Fruit fly (Drosophila melanogaster): ENCODE results near the gene CG43220.
A peak's percentile ranks its signal among the peaks of the same experiment; 100 is the strongest.

The CG43220 gene

dm6 chr2L:17472582-17473524 lies 13.5 kb upstream of the CG43220 start, which contains the start of gene BicD:
Gene BicD (minus strand): TSS chr2L:17473215.
- TF ChIP-seq CTCF (optimal IDR thresholded peaks at IDR 0.05) (no peak), CG8478 (optimal IDR thresholded peaks at IDR 0.05) (no peak)

dm6 chr2L:17477710-17478109 lies 8.7 kb upstream of the CG43220 start, which contains the start of gene cass:
Gene cass (minus strand): TSS chr2L:17477888.
- TF ChIP-seq CG8478 (optimal IDR thresholded peaks at IDR 0.05) (no peak), CTCF (optimal IDR thresholded peaks at IDR 0.05) (peak in 1 of 2 experiments; percentile 28)

DNA sequence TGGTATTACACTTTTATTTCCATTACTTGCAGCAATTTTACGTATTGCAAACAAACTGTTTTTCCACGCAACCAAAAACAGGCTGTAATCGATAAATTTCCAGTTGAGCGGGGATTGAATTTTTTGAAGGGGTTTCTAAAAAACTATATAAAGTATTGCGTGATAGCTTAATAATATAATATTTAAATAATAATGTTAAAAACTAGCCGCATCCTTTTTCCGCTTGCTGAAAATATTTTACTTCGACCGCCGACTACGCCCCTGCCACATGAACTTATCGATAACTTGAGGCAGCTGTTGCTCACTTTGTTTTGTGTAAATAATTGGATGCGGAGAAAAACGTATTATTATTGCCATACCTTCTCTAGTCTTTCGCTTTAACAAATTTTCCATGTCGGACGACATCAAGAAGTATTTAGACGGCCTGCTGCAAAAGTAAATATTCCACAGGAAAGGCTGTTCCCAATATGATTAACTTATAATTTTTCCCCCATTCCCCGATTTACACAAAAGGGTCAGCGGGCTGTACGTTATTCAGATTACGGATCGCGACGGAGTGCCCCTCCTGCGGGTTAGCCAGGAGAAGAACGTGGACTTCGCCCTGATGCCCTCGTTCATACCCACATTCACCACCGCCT lies 5.3 kb upstream of the CG43220 start, which contains the start of the genes fws and Lamtor3:
Gene fws, minus strand, starts transcription at position 87 of the 638 bp plus-strand sequence.
Gene Lamtor3, plus strand, starts transcription at position 289 of the 638 bp plus-strand sequence.
- TF ChIP-seq CG8478 (optimal IDR thresholded peaks at IDR 0.05) (no peak), CTCF (optimal IDR thresholded peaks at IDR 0.05) (no peak)

DNA sequence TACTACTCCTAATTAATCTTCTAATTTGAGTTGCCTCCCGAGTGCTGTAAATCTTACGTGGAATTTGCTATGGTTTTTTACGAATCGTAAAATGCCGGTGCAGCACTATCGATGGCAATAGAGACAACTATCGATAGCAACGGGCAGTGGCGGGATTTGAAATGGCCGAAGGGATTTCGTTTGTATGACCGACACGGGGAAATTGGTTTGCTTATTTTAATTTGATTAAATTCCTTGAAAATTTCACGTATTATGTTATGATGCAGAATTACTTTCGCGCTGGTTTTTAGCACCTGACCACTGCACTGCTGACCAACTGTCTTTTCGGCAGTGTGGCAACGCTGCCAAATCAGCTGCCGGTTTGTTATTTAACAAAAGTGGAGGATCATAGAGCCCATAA lies 2.2 kb upstream of the CG43220 start, which contains the start of the genes GCS2beta and CG5131:
Gene GCS2beta, minus strand, starts transcription at position 134 of the 400 bp plus-strand sequence.
Gene CG5131, plus strand, starts transcription at position 328 of the 400 bp plus-strand sequence.
- TF ChIP-seq CG8478 (optimal IDR thresholded peaks at IDR 0.05) (no peak), CTCF (optimal IDR thresholded peaks at IDR 0.05) (peak in 1 of 2 experiments; percentile 18)

DNA sequence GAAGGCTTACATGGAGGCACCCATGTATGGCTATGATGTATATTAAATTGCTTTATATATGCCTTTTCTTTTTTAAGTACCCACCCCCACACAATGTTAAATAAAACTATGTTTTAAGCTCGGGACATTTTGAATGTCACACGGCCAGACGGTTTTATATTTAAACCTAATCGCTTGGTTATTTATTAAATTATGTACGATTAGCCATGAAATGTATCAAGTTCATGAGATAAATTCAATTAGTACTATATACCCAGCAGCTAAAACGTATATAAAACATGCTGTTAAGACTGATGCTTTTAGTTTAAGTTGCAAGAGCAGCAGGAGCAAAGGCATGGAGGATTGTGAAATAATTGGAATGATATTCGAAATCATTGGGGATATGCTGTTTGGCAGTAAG lies 907 bp upstream of the CG43220 start, which contains the start of the genes CG43221 and CG43645:
Gene CG43221, plus strand, starts transcription at position 301 of the 400 bp plus-strand sequence.
Gene CG43645, plus strand, starts transcription at position 301 of the 400 bp plus-strand sequence.
- TF ChIP-seq CTCF (optimal IDR thresholded peaks at IDR 0.05): no peak
- no peak for TF ChIP-seq CG8478 (optimal IDR thresholded peaks at IDR 0.05)

DNA sequence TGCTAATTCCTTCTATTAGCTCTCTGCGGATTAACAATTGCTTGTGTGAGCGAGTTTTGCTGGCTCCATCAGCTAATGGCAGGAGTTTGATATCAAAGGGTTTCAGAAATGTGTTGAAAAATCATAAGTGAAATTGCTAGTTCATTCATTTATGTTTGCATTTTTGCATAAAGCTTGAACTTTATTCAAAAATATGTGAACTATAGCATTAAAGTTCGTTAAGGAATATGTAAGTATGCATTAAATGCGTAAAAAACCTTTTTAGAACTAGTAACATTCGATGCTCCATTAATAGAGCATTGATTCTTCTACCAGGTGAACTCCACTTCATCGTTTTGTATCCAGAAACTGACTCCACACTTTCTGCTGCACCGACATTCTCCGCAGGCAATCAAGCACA lies 6.3 kb downstream of the CG43220 start:
- TF ChIP-seq CG8478 (optimal IDR thresholded peaks at IDR 0.05) (no peak), CTCF (optimal IDR thresholded peaks at IDR 0.05) (no peak)

DNA sequence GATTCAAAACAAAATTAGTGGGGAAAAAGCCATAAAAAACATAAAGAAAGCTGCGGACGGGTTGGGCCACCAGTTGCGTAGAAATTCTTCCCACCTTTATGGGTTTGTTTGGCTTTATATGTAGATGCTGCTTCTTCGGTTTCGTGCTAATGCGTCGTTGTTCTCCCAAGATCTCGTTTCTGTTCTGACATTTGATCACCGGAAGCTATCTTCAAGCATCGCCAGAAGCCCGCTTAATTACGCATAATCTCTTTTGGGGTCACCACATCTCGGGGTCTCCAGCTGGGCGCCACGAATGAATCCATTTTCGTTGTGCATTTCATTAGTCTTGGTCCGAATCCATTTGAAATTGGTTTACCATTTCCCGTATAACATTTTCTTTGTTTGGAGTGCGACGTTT lies 9.4 kb downstream of the CG43220 start:
- no peak for TF ChIP-seq CTCF (optimal IDR thresholded peaks at IDR 0.05)
- no peak for TF ChIP-seq CG8478 (optimal IDR thresholded peaks at IDR 0.05)

dm6 chr2L:17497108-17497507 lies 10.7 kb downstream of the CG43220 start, which contains the start of gene qua:
Gene qua (minus strand): TSS chr2L:17497208.
- no peak for TF ChIP-seq CG8478 (optimal IDR thresholded peaks at IDR 0.05)
- TF ChIP-seq CTCF (optimal IDR thresholded peaks at IDR 0.05): no peak

DNA sequence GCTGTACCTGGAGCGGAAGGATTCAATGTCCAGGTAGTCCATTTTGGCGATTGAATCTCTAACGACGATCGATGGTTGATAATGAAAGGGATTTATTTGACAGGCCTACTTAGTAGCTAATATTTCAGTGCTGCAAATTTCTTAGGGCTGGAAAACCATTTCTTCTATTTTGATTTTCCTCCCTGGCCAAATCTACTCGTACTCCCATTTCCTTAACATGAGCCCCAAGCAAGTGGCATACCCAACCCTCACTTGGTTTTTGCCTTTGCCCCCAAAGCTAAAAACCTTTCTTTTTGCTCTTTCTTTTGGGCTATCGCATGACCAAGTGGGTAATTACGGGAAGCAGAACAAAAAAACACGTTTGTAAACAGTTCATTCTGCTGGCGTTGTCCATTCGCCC lies 12.4 kb downstream of the CG43220 start, which contains the start of gene CG15142:
Gene CG15142, minus strand, starts transcription at position 101 of the 400 bp plus-strand sequence.
- TF ChIP-seq CTCF (optimal IDR thresholded peaks at IDR 0.05) (no peak), CG8478 (optimal IDR thresholded peaks at IDR 0.05) (no peak)

DNA sequence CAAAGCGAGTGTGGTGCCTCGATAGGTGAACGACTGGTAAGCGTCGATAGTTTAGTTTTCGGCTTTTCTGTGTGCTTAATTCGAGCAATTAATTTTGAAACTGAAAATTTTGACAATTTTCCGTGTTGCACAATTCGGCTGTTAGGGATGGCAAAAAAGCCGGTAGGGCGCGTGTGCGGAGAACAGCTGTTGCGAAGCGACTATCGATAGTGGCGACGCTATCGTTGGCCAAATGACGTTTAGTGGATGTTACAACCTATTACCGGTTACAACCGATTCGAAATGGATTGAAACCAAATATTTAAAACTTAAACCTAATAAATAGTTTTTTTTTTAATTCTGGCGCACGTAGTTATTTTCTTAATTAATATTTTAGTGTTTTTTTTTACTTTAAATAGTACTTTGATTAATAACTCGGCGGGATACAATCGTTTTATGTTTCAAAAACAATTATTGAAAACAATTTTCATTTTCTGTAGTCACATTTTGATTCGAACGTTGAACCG lies 14.6 kb downstream of the CG43220 start, which contains the start of the genes mEFTs and Dhc36C:
Gene mEFTs, minus strand, starts transcription at position 161 of the 506 bp plus-strand sequence.
Gene Dhc36C, plus strand, starts transcription at position 456 of the 506 bp plus-strand sequence.
- TF ChIP-seq CG8478 (optimal IDR thresholded peaks at IDR 0.05): no peak
- peak; percentile 37 to 57 for TF ChIP-seq CTCF (optimal IDR thresholded peaks at IDR 0.05)

dm6 chr2L:17514090-17514715 lies 27.8 kb downstream of the CG43220 start:
- TF ChIP-seq CTCF (optimal IDR thresholded peaks at IDR 0.05) (no peak), CG8478 (optimal IDR thresholded peaks at IDR 0.05) (no peak)

DNA sequence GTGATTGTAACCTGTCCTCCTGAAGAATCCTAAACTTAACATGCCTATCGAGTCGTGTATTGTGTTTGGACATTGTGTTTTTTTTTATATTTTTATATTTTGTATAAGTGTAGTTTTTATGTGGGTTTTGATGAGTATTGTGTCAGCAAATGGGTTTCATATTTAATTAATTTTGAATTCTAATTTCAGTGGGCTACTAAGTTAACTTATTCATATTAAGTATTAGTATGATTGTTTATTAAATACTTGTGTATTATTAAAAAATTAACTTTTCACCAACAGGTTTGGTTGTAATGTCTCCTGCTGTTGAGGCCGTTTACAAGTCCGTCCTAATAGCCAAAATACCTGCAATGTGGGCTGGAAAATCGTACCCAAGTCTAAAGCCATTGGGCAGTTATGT lies 38.1 kb downstream of the CG43220 start, which contains the start of gene CG15143:
Gene CG15143, minus strand, starts transcription at position 101 of the 400 bp plus-strand sequence.
- TF ChIP-seq CG8478 (optimal IDR thresholded peaks at IDR 0.05): no peak
- no peak for TF ChIP-seq CTCF (optimal IDR thresholded peaks at IDR 0.05)

DNA sequence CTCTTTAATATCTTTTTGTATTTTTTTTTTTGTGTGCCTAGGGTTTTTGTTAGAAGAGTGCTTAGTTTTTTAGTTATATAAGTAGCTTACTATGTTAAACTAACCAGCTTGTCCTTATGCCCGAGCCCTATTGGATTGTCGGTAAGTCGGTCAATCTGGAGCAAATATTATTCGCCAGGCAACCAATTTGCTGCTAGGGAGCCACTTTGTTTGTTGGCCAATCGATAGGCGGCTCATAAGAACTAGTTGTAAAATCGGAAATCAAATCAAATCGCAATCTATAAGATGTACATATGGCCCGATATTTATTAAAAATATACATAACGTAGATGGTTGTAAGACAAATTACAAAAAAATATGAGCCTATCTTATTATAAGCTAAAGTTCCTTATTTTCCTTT lies 42.7 kb downstream of the CG43220 start, which contains the start of gene CG15144:
Gene CG15144, minus strand, starts transcription at position 101 of the 400 bp plus-strand sequence.
- TF ChIP-seq CG8478 (optimal IDR thresholded peaks at IDR 0.05) (no peak), CTCF (optimal IDR thresholded peaks at IDR 0.05) (no peak)

dm6 chr2L:17532134-17532533 lies 45.8 kb downstream of the CG43220 start, which contains the start of gene CG15145:
Gene CG15145 (minus strand): TSS chr2L:17532234.
- TF ChIP-seq CTCF (optimal IDR thresholded peaks at IDR 0.05) (no peak), CG8478 (optimal IDR thresholded peaks at IDR 0.05) (no peak)
